Fruit fly (Drosophila melanogaster): ENCODE measurements around the gene CG43082.

The CG43082 gene

dm6 chr3L:15646182-15646581, 15.5 kb upstream of the CG43082 start (continued):
- TF ChIP-seq CG10462 (GFP tag; optimal IDR thresholded peaks at IDR 0.05) (peak; percentile 4), Bteb2 (GFP tag; optimal IDR thresholded peaks at IDR 0.05) (no peak), sim (GFP tag; IDR thresholded peaks at IDR 0.05) (no peak), C15 (GFP tag; IDR thresholded peaks at IDR 0.05) (no peak), kni (GFP tag; optimal IDR thresholded peaks at IDR 0.05) (no peak), so (GFP tag; IDR thresholded peaks at IDR 0.05) (no peak), emc (GFP tag; optimal IDR thresholded peaks at IDR 0.05) (no peak), CG4424 (GFP tag; optimal IDR thresholded peaks at IDR 0.05) (no peak), Dek (tag; optimal IDR thresholded peaks at IDR 0.05) (no peak), vfl (GFP tag; optimal IDR thresholded peaks at IDR 0.05) (no peak), CG14667 (GFP tag; IDR thresholded peaks at IDR 0.05) (no peak), da (GFP tag; optimal IDR thresholded peaks at IDR 0.05) (no peak), Lim3 (GFP tag; IDR thresholded peaks at IDR 0.05) (no peak), hb (GFP tag; IDR thresholded peaks at IDR 0.05; ENCODE audit: partially characterized antibody) (no peak), CG10565 (GFP tag; optimal IDR thresholded peaks at IDR 0.05) (no peak), Max (GFP tag; optimal IDR thresholded peaks at IDR 0.05) (no peak), pb (GFP tag; optimal IDR thresholded peaks at IDR 0.05) (no peak), Atf6 (GFP tag; IDR thresholded peaks at IDR 0.05) (no peak), fd64A (GFP tag; optimal IDR thresholded peaks at IDR 0.05) (no peak), CG1647 (GFP tag; optimal IDR thresholded peaks at IDR 0.05) (no peak), CG10209 (GFP tag; optimal IDR thresholded peaks at IDR 0.05) (no peak), CG14050 (GFP tag; IDR thresholded peaks at IDR 0.05) (no peak), gem (tag; optimal IDR thresholded peaks at IDR 0.05) (peak; percentile 35), mirr (GFP tag; optimal IDR thresholded peaks at IDR 0.05) (no peak), chm (GFP tag; IDR thresholded peaks at IDR 0.05) (no peak), br (optimal IDR thresholded peaks at IDR 0.05) (no peak), Blimp-1 (GFP tag; optimal IDR thresholded peaks at IDR 0.05) (peak; percentile 3), pros (GFP tag; optimal IDR thresholded peaks at IDR 0.05) (no peak), CG1529 (GFP tag; optimal IDR thresholded peaks at IDR 0.05) (no peak), H15 (GFP tag; IDR thresholded peaks at IDR 0.05) (no peak), Fer1 (GFP tag; optimal IDR thresholded peaks at IDR 0.05) (no peak), nerfin-2 (GFP tag; IDR thresholded peaks at IDR 0.05; ENCODE audit: partially characterized antibody) (no peak), Dref (GFP tag; IDR thresholded peaks at IDR 0.05) (no peak), CG16779 (GFP tag; IDR thresholded peaks at IDR 0.05) (no peak), psq (GFP tag; optimal IDR thresholded peaks at IDR 0.05) (no peak), zen (tag; optimal IDR thresholded peaks at IDR 0.05) (peak; percentile 26), h (optimal IDR thresholded peaks at IDR 0.05) (no peak), org-1 (GFP tag; optimal IDR thresholded peaks at IDR 0.05) (no peak), CG2116 (GFP tag; optimal IDR thresholded peaks at IDR 0.05) (no peak), H2.0 (GFP tag; IDR thresholded peaks at IDR 0.05) (no peak), CG4820 (GFP tag; optimal IDR thresholded peaks at IDR 0.05) (no peak), dmrt11E (tag; optimal IDR thresholded peaks at IDR 0.05) (peak; percentile 46), Camta (GFP tag; optimal IDR thresholded peaks at IDR 0.05) (no peak), CG9876 (GFP tag; optimal IDR thresholded peaks at IDR 0.05) (no peak), CG11247 (GFP tag; IDR thresholded peaks at IDR 0.05) (no peak)
